Worm (Caenorhabditis elegans): Measurements from ENCODE around the gene cul-2.

cul-2 gene

DNA sequence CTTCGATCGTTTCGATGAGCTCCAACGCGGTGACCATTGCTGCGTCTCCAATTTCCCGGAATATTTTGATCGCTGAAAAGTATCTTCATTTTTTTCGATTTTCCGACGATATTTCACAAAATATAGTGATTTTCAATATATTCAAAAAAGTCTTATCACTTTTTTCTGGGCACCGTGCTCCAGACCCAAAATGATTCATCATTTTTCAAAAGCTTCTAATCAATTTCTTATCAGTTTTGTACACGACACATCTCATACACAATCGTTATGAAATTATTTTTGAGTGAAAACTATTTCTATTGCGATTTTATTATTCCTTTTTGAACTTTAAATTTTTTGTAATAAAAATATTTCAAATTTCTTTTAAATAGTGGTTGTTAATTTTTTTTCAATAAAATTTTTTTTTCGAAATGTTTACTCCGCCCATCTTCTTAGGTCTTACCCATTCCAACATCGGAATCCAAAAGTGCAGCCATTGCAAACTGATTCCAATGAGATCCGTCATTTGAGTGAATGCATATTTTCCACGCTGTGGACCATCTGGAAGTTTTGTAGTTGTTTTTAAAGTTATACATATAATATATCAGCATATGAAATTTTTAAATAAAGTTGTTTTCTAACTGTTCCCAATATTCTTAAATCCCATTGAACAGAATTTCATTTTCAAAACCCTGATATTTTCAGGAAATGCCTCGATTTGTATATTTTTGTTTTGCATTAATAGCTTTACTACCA, 8.1 kb upstream of the cul-2 start, which contains the start of gene sid-2:
Gene sid-2, plus strand, starts transcription at position 685 of the 735 bp plus-strand sequence.
- TF ChIP-seq sox-2 (GFP tag; IDR thresholded peaks at IDR 0.05) = no peak
- no peak for TF ChIP-seq ahr-1 (tag; optimal IDR thresholded peaks at IDR 0.05)
- TF ChIP-seq hlh-30 (tag; optimal IDR thresholded peaks at IDR 0.05; ENCODE audit: insufficient read depth) = no peak
- TF ChIP-seq F13H6.1 (tag; optimal IDR thresholded peaks at IDR 0.05) = no peak
- no peak for TF ChIP-seq odd-2 (tag; optimal IDR thresholded peaks at IDR 0.05)
- no peak for TF ChIP-seq pax-1 (tag; optimal IDR thresholded peaks at IDR 0.05)
- TF ChIP-seq ceh-18 (tag; optimal IDR thresholded peaks at IDR 0.05) = no peak

DNA sequence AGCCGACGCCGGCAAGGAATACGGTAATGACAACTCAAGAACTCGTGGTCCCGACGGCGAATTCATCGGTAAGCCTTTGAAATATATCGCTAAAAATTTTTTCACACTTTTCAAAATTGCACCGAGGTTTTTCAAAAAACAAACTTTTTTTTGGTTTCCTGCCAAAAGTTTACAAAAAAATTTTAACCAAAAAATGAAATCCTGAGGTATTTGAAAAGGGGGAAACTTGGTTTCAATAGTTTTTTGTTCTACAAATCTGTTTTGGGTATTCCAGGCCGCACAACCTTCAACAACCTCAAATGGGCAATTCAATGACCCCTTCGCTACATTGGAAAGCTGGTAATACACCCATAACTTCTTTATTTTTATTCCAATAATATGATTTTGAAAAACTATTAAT, 5.0 kb upstream of the cul-2 start:
- no peak for TF ChIP-seq hlh-13 (GFP tag; optimal IDR thresholded peaks at IDR 0.05)
- TF ChIP-seq ztf-16 (tag; optimal IDR thresholded peaks at IDR 0.05) = no peak
- TF ChIP-seq ceh-22 (tag; optimal IDR thresholded peaks at IDR 0.05) = no peak
- no peak for TF ChIP-seq lin-11 (tag; optimal IDR thresholded peaks at IDR 0.05)
- TF ChIP-seq dmd-4 (tag; optimal IDR thresholded peaks at IDR 0.05; ENCODE audit: borderline replicate concordance) = no peak
- no peak for TF ChIP-seq lim-6 (tag; optimal IDR thresholded peaks at IDR 0.05)
- TF ChIP-seq pag-3 (tag; optimal IDR thresholded peaks at IDR 0.05; ENCODE audit: borderline replicate concordance) = no peak
- no peak for TF ChIP-seq elt-4 (tag; optimal IDR thresholded peaks at IDR 0.05)

DNA sequence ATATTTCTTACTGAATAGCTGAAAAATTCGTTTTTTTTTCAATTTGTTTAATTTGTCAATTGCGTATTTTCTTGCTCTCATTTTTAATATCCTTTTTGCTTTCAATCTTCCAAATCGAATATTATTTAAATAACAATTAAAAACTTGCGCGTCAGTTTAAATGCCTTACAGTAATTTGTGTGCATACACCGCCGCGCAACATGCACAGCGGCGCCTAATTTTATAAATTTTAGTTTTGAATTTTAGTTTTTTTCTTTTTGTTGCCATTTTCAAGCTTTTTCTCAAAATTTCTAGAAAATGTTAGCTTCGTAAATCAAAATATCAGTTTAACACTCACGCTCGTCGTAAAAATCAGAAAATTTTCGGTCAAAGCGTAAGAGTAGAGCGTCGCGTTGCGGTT, 3.8 kb upstream of the cul-2 start:
- TF ChIP-seq pha-4 (tag; optimal IDR thresholded peaks at IDR 0.05) (no peak), madf-2 (tag; optimal IDR thresholded peaks at IDR 0.05) (no peak), C08G9.2 (tag; optimal IDR thresholded peaks at IDR 0.05) (no peak), hlh-13 (GFP tag; optimal IDR thresholded peaks at IDR 0.05) (no peak), T23F11.4 (GFP tag; optimal IDR thresholded peaks at IDR 0.05) (no peak), npax-4 (tag; optimal IDR thresholded peaks at IDR 0.05) (no peak), unc-42 (tag; optimal IDR thresholded peaks at IDR 0.05) (no peak), K02D7.2 (tag; optimal IDR thresholded peaks at IDR 0.05) (no peak), ceh-30 (tag; optimal IDR thresholded peaks at IDR 0.05) (no peak), nhr-11 (tag; optimal IDR thresholded peaks at IDR 0.05) (no peak), tbx-2 (tag; optimal IDR thresholded peaks at IDR 0.05) (no peak), ets-4 (tag; optimal IDR thresholded peaks at IDR 0.05) (no peak), unc-3 (GFP tag; conservative IDR thresholded peaks at IDR 0.05) (no peak), unc-3 (tag; optimal IDR thresholded peaks at IDR 0.05) (no peak), zip-5 (tag; optimal IDR thresholded peaks at IDR 0.05) (no peak), elt-2 (tag; optimal IDR thresholded peaks at IDR 0.05) (no peak), ceh-9 (tag; optimal IDR thresholded peaks at IDR 0.05) (no peak), pros-1 (tag; optimal IDR thresholded peaks at IDR 0.05) (no peak), hlh-30 (tag; optimal IDR thresholded peaks at IDR 0.05; ENCODE audit: insufficient read depth) (no peak)

- TF ChIP-seq fkh-10 (GFP tag; optimal IDR thresholded peaks at IDR 0.05) (no peak), sox-2 (GFP tag; IDR thresholded peaks at IDR 0.05) (no peak), fax-1 (tag; optimal IDR thresholded peaks at IDR 0.05) (no peak), ceh-18 (tag; optimal IDR thresholded peaks at IDR 0.05) (no peak), hlh-30 (tag; optimal IDR thresholded peaks at IDR 0.05; ENCODE audit: insufficient read depth) (no peak), C08G9.2 (tag; optimal IDR thresholded peaks at IDR 0.05) (no peak), unc-3 (GFP tag; conservative IDR thresholded peaks at IDR 0.05) (no peak), unc-3 (tag; optimal IDR thresholded peaks at IDR 0.05) (no peak), dmd-4 (tag; optimal IDR thresholded peaks at IDR 0.05; ENCODE audit: borderline replicate concordance) (no peak)
These were observed 2.8 kb upstream of the cul-2 start for ce11 chrIII:13684236-13684635.

DNA sequence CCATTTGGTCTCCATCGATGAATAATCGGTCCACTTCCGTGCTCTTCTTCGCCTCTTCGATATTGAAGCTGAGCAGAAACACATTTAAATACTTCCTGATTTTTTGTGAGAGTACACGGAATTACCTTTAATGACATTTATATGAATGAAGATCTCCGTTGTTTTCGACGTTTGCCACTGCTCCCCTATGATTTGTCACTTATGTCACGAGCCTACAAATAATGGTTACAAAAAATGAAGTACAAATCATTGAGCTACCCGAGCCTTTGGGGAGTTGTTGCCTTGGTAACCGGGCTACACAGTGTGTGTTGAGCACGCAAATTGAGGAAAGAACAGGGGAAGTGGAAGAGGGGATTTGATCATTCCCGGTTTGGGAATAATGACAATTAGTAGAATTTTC, 760 bp upstream of the cul-2 start, which contains the start of gene dyf-2:
Gene dyf-2, minus strand, starts transcription at position 137 of the 400 bp plus-strand sequence.
- TF ChIP-seq lim-6 (tag; optimal IDR thresholded peaks at IDR 0.05) (no peak), unc-42 (tag; optimal IDR thresholded peaks at IDR 0.05) (no peak), ceh-30 (tag; optimal IDR thresholded peaks at IDR 0.05) (no peak), unc-86 (tag; optimal IDR thresholded peaks at IDR 0.05) (no peak), T23F11.4 (GFP tag; optimal IDR thresholded peaks at IDR 0.05) (no peak), K02D7.2 (tag; optimal IDR thresholded peaks at IDR 0.05) (no peak), ceh-31 (tag; optimal IDR thresholded peaks at IDR 0.05) (no peak), pha-2 (tag; optimal IDR thresholded peaks at IDR 0.05) (no peak), dve-1 (tag; optimal IDR thresholded peaks at IDR 0.05) (no peak), ttx-3 (tag; optimal IDR thresholded peaks at IDR 0.05) (no peak), dmd-4 (tag; optimal IDR thresholded peaks at IDR 0.05; ENCODE audit: borderline replicate concordance) (no peak), ahr-1 (tag; optimal IDR thresholded peaks at IDR 0.05) (no peak), eyg-1 (tag; optimal IDR thresholded peaks at IDR 0.05) (no peak), ceh-48 (tag; optimal IDR thresholded peaks at IDR 0.05) (no peak), C08G9.2 (tag; optimal IDR thresholded peaks at IDR 0.05) (no peak), rnt-1 (tag; optimal IDR thresholded peaks at IDR 0.05) (no peak), ama-1 (optimal IDR thresholded peaks at IDR 0.05) (no peak), K09A11.1 (tag; optimal IDR thresholded peaks at IDR 0.05; ENCODE audit: insufficient read depth) (no peak), hlh-15 (tag; optimal IDR thresholded peaks at IDR 0.05) (no peak)

Measured in whole organism, late embryonic.